Worm (Caenorhabditis elegans): ENCODE data around the gene R11F4.2.

The R11F4.2 gene

DNA sequence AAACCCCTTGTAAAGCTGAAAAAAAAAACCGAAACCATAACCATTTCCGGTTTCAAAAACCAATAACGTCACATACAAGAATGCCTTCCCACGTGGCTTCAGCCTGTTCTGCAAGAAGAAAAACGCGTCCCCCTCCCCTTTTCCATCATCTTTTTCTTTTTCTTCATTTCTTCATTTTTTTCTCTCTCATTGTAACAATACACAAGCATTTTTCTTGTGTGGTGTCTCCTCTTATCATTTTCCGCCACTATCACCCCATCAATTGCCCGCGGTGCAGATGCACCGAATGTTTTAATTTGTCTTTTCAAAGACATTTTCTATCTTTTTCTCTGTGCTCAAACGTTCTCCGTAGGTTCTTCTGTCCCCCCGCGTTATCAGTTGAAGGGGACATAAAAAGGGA lies 6.3 kb downstream of the R11F4.2 start (continued):
- TF ChIP-seq somi-1 (GFP tag; optimal IDR thresholded peaks at IDR 0.05) (peak; percentile 93), snpc-1.1 (tag; optimal IDR thresholded peaks at IDR 0.05; ENCODE audit: insufficient read depth) (no peak), nfyb-1 (GFP tag; IDR thresholded peaks at IDR 0.05) (peak; percentile 75), xnd-1 (tag; optimal IDR thresholded peaks at IDR 0.05) (no peak), ztf-22 (GFP tag; optimal IDR thresholded peaks at IDR 0.05) (peak; percentile 71), dox-1 (GFP tag; IDR thresholded peaks at IDR 0.05) (peak; percentile 65), lin-40 (tag; optimal IDR thresholded peaks at IDR 0.05) (peak; percentile 86), F22D6.2 (tag; optimal IDR thresholded peaks at IDR 0.05) (peak; percentile 93), nhr-90 (tag; optimal IDR thresholded peaks at IDR 0.05) (peak; percentile 59), tlf-1 (GFP tag; optimal IDR thresholded peaks at IDR 0.05) (peak; percentile 48), ets-4 (GFP tag; optimal IDR thresholded peaks at IDR 0.05) (peak; percentile 12), cebp-1 (GFP tag; IDR thresholded peaks at IDR 0.05) (0 out of 2 replicates have a peak, but pooled peaks have one; percentile 20), cebp-1 (tag; optimal IDR thresholded peaks at IDR 0.05) (peak; percentile 73), lir-1 (GFP tag; conservative IDR thresholded peaks at IDR 0.05) (peak; percentile 18; the same call in 1 of the 2 replicates), let-607 (tag; optimal IDR thresholded peaks at IDR 0.05) (peak in 1 of 2 experiments; percentile 24), Y56A3A.18 (GFP tag; IDR thresholded peaks at IDR 0.05) (peak; percentile 42; the same call in 1 of the 2 replicates), die-1 (tag; optimal IDR thresholded peaks at IDR 0.05) (peak; percentile 18), nhr-120 (GFP tag; IDR thresholded peaks at IDR 0.05) (no peak), ekl-4 (GFP tag; IDR thresholded peaks at IDR 0.05) (no peak), mcd-1 (GFP tag; IDR thresholded peaks at IDR 0.05) (peak; percentile 18; the same call in 1 of the 2 replicates), C06A6.2 (GFP tag; conservative IDR thresholded peaks at IDR 0.05) (peak; percentile 76)

DNA sequence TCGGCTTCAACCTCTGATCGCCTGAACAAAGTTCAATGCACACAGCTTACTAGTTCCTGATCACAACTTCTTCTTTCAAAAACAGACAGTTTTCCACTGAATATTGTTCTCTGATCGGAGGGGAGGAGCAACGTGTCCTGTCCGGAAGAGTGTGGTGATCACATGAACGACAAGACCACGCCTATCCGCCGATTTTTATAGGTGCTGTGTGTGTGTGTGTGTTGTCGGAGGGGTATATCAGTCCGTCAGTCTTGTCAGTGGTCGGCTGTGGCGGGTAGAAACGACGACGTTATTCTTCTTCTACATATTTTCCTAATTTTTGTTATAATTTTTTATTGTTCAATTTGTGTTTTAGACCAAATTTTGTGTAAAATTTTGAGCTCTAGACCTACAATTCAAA lies 7.9 kb downstream of the R11F4.2 start:
- no peak for TF ChIP-seq lag-1 (GFP tag; IDR thresholded peaks at IDR 0.05)
- TF ChIP-seq athp-1 (tag; optimal IDR thresholded peaks at IDR 0.05) = no peak
- TF ChIP-seq tbx-9 (tag; optimal IDR thresholded peaks at IDR 0.05; ENCODE audit: borderline replicate concordance) = no peak
- no peak for TF ChIP-seq ceh-40 (GFP tag; IDR thresholded peaks at IDR 0.05)
- no peak for TF ChIP-seq F37B4.10 (GFP tag; IDR thresholded peaks at IDR 0.05)
- no peak for TF ChIP-seq lsl-1 (GFP tag; optimal IDR thresholded peaks at IDR 0.05)
- TF ChIP-seq let-607 (tag; optimal IDR thresholded peaks at IDR 0.05) = no peak
- no peak for TF ChIP-seq chd-7 (tag; optimal IDR thresholded peaks at IDR 0.05)
- TF ChIP-seq rcor-1 (GFP tag; IDR thresholded peaks at IDR 0.05) = no peak
- TF ChIP-seq hlh-12 (tag; optimal IDR thresholded peaks at IDR 0.05) = no peak
- no peak for TF ChIP-seq cebp-1 (GFP tag; IDR thresholded peaks at IDR 0.05)
- TF ChIP-seq cebp-1 (tag; optimal IDR thresholded peaks at IDR 0.05) = no peak
- TF ChIP-seq madf-10 (tag; optimal IDR thresholded peaks at IDR 0.05) = no peak
- TF ChIP-seq egl-44 (GFP tag; IDR thresholded peaks at IDR 0.05) = no peak
- TF ChIP-seq F23B12.7 (tag; optimal IDR thresholded peaks at IDR 0.05; ENCODE audit: insufficient read depth) = no peak

DNA sequence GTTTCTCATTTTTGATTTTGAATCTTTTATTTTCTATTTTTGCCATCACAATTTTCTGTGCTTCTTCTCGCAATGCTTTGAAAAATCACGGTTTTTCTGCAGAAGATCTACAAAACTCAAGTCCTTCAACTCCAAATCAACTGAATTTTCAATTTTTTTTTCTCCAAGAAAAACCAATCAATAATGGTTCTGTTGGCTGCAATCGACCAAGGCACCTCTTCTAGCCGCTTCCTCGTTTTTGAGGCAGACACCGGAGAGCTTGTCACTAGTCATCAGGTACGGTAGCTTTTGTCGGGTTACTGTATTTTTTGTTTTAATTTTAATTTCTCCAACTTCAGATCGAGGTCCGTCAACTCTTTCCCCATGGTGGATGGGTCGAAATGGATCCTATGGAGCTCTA lies 9.0 kb downstream of the R11F4.2 start, which contains the start of gene R11F4.1:
TSS of gene R11F4.1 (plus strand) at position 103 of the 400 bp plus-strand sequence.
- TF ChIP-seq K11D2.4 (GFP tag; IDR thresholded peaks at IDR 0.05) = 0 out of 2 replicates have a peak, but pooled peaks have one; percentile 11
- TF ChIP-seq nfya-2 (GFP tag; IDR thresholded peaks at IDR 0.05) = no peak

DNA sequence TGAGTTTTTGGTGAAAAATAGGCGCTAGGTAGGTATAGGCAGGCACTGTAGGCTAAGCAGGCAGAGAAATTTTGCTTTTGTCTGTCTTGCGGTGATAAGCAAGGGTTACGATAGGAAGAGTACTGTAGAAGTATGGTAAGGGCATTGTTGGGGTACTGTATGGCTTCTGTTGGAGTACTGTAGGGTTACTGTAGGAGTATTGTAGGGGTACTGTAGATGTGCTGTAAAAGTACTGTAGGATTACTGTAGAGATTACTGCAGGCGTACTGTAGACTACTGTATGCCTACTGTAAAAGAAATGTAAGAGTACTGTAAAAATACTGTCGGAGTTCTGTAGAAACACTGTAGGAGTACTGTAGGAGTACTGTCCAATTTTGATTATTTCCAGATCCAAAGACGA lies 9.6 kb downstream of the R11F4.2 start:
- TF ChIP-seq F33H1.4 (GFP tag; IDR thresholded peaks at IDR 0.05) (no peak), T26A5.8 (tag; optimal IDR thresholded peaks at IDR 0.05) (no peak), mcd-1 (GFP tag; IDR thresholded peaks at IDR 0.05) (no peak), K11D2.4 (GFP tag; IDR thresholded peaks at IDR 0.05) (no peak), F57C9.4 (tag; optimal IDR thresholded peaks at IDR 0.05) (no peak), snpc-1.3 (tag; optimal IDR thresholded peaks at IDR 0.05; ENCODE audit: insufficient read depth) (no peak), ZK185.1 (tag; optimal IDR thresholded peaks at IDR 0.05; ENCODE audit: poor library complexity, severe bottlenecking) (no peak), hmg-20 (GFP tag; IDR thresholded peaks at IDR 0.05) (no peak), F22D6.2 (tag; optimal IDR thresholded peaks at IDR 0.05) (no peak), xnd-1 (tag; optimal IDR thresholded peaks at IDR 0.05) (no peak), cebp-2 (GFP tag; IDR thresholded peaks at IDR 0.05) (0 out of 2 replicates have a peak, but pooled peaks have one; percentile 53), K12H6.12 (tag; optimal IDR thresholded peaks at IDR 0.05) (peak; percentile 88), mel-28 (tag; optimal IDR thresholded peaks at IDR 0.05; ENCODE audit: borderline replicate concordance) (no peak), dpff-1 (tag; optimal IDR thresholded peaks at IDR 0.05) (no peak)

All from whole organism, young adult.